Worm (Caenorhabditis elegans) whole organism, late embryonic: Measurements from ENCODE around the gene tnt-3.
A peak's percentile ranks its signal among the peaks of the same experiment; 100 is the strongest.

Source experiments
- C38D4.7 ChIP-seq: fragments of 200-800 bp; sonication (Bioruptor generic); optimal IDR thresholded peaks from 2 replicates; lab custom pipeline; 2018; ENCODE audit warnings: mild to moderate bottlenecking, missing genetic modification characterization, moderate library complexity, missing compliant biosample characterization
- F13H6.1 ChIP-seq: sonication (generic microtip); optimal IDR thresholded peaks from 2 replicates; lab custom pipeline; 2016; ENCODE audit warnings: missing genetic modification characterization, missing compliant biosample characterization
- K02D7.2 ChIP-seq: sonication (generic microtip); optimal IDR thresholded peaks from 2 replicates; lab custom pipeline; 2017; ENCODE audit warnings: mild to moderate bottlenecking, missing genetic modification characterization, missing compliant biosample characterization
- K09A11.1 ChIP-seq: sonication (generic microtip); optimal IDR thresholded peaks from 2 replicates; lab custom pipeline; 2017; ENCODE audit warnings: antibody characterized with exemption, mild to moderate bottlenecking, missing genetic modification characterization, missing compliant biosample characterization; ENCODE audit not compliant: insufficient read depth
- Y22D7AL.16 ChIP-seq: sonication (generic microtip); optimal IDR thresholded peaks from 2 replicates; lab custom pipeline; 2016; ENCODE audit warnings: missing genetic modification characterization, missing compliant biosample characterization
- ahr-1 ChIP-seq: sonication (generic microtip); optimal IDR thresholded peaks from 2 replicates; lab custom pipeline; 2016; ENCODE audit warnings: missing genetic modification characterization, missing compliant biosample characterization
- ceh-14 ChIP-seq: sonication (generic microtip); optimal IDR thresholded peaks from 2 replicates; lab custom pipeline; 2016; ENCODE audit warnings: missing genotype, missing genetic modification characterization, missing compliant biosample characterization
- ceh-19 ChIP-seq: fragments of 200-800 bp; sonication (Bioruptor generic); optimal IDR thresholded peaks from 2 replicates; lab custom pipeline; 2018; ENCODE audit warnings: mild to moderate bottlenecking, missing genetic modification characterization, missing compliant biosample characterization
- ceh-24 ChIP-seq: sonication (generic microtip); optimal IDR thresholded peaks from 2 replicates; lab custom pipeline; 2016; ENCODE audit warnings: mild to moderate bottlenecking, missing genetic modification characterization, missing compliant biosample characterization
- ceh-30 ChIP-seq: fragments of 150-350 bp; optimal IDR thresholded peaks from 2 replicates; lab custom pipeline; 2014; ENCODE audit warnings: missing biosample characterization, missing genetic modification characterization
- ceh-31 ChIP-seq: sonication (generic microtip); optimal IDR thresholded peaks from 2 replicates; lab custom pipeline; 2016; ENCODE audit warnings: missing genetic modification characterization, missing compliant biosample characterization
- ceh-45 ChIP-seq: fragments of 200-800 bp; sonication (Bioruptor generic); IDR thresholded peaks from 2 replicates; pipeline ENCODE4 v1.3.6; 2022; ENCODE audit warnings: missing genetic modification reagents, missing genetic modification characterization, missing compliant biosample characterization
- ceh-6 ChIP-seq: fragments of 200-800 bp; sonication (Bioruptor generic); optimal IDR thresholded peaks from 2 replicates; lab custom pipeline; 2018; ENCODE audit warnings: mild to moderate bottlenecking, missing genetic modification characterization, missing compliant biosample characterization
- ceh-9 ChIP-seq: sonication (generic microtip); optimal IDR thresholded peaks from 2 replicates; lab custom pipeline; 2016; ENCODE audit warnings: mild to moderate bottlenecking, missing genetic modification characterization, inconsistent platforms, missing compliant biosample characterization
- dmd-4 ChIP-seq: sonication (generic microtip); optimal IDR thresholded peaks from 2 replicates; lab custom pipeline; 2016; ENCODE audit warnings: borderline replicate concordance, missing genetic modification characterization, missing compliant biosample characterization
- elt-2 ChIP-seq: sonication (generic microtip); optimal IDR thresholded peaks from 2 replicates; lab custom pipeline; 2016; ENCODE audit warnings: missing genetic modification reagents, missing genetic modification characterization, missing compliant biosample characterization
- ets-4 ChIP-seq: sonication (generic microtip); optimal IDR thresholded peaks from 2 replicates; lab custom pipeline; 2016; ENCODE audit warnings: missing genetic modification characterization, missing compliant biosample characterization
- fax-1 ChIP-seq: sonication (generic microtip); optimal IDR thresholded peaks from 2 replicates; lab custom pipeline; 2016; ENCODE audit warnings: missing genotype, missing genetic modification characterization, missing compliant biosample characterization
- fkh-10 ChIP-seq: fragments of 150-350 bp; optimal IDR thresholded peaks from 2 replicates; lab custom pipeline; 2014; ENCODE audit warnings: missing biosample characterization, missing genetic modification reagents, missing genetic modification characterization
- gmeb-2 ChIP-seq: sonication (generic microtip); optimal IDR thresholded peaks from 2 replicates; lab custom pipeline; 2016; ENCODE audit warnings: missing genetic modification characterization, inconsistent platforms, missing compliant biosample characterization
- hlh-13 ChIP-seq: fragments of 200-800 bp; sonication (Bioruptor generic); optimal IDR thresholded peaks from 2 replicates; lab custom pipeline; 2018; ENCODE audit warnings: mild to moderate bottlenecking, missing genetic modification characterization, missing compliant biosample characterization
- hlh-6 ChIP-seq: sonication (generic microtip); optimal IDR thresholded peaks from 2 replicates; lab custom pipeline; 2016; ENCODE audit warnings: missing genotype, missing genetic modification characterization, missing compliant biosample characterization
- mec-3 ChIP-seq: sonication (generic microtip); optimal IDR thresholded peaks from 2 replicates; lab custom pipeline; 2016; ENCODE audit warnings: borderline replicate concordance, missing genetic modification characterization, missing compliant biosample characterization
- nhr-232 ChIP-seq: sonication (generic microtip); optimal IDR thresholded peaks from 2 replicates; lab custom pipeline; 2016; ENCODE audit warnings: missing genetic modification characterization, missing compliant biosample characterization
- npax-4 ChIP-seq: sonication (generic microtip); optimal IDR thresholded peaks from 2 replicates; lab custom pipeline; 2016; ENCODE audit warnings: missing genetic modification characterization, missing compliant biosample characterization
- odd-2 ChIP-seq: sonication (generic microtip); optimal IDR thresholded peaks from 2 replicates; lab custom pipeline; 2017; ENCODE audit warnings: antibody characterized with exemption, mild to moderate bottlenecking, missing genetic modification characterization, missing compliant biosample characterization
- pag-3 ChIP-seq: sonication (generic microtip); optimal IDR thresholded peaks from 2 replicates; lab custom pipeline; 2016; ENCODE audit warnings: missing compliant biosample characterization, missing genetic modification characterization, borderline replicate concordance
- pat-9 ChIP-seq: fragments of 200-800 bp; sonication (Bioruptor generic); optimal IDR thresholded peaks from 2 replicates; lab custom pipeline; 2018; ENCODE audit warnings: mild to moderate bottlenecking, missing genetic modification characterization, moderate library complexity, missing compliant biosample characterization
- pax-1 ChIP-seq: fragments of 150-350 bp; optimal IDR thresholded peaks from 2 replicates; lab custom pipeline; 2014; ENCODE audit warnings: missing biosample characterization, missing genetic modification characterization
- pha-2 ChIP-seq: sonication (generic microtip); optimal IDR thresholded peaks from 2 replicates; lab custom pipeline; 2017; ENCODE audit warnings: mild to moderate bottlenecking, missing genetic modification characterization, missing compliant biosample characterization
- pha-4 ChIP-seq: fragments of 150-350 bp; optimal IDR thresholded peaks from 2 replicates; lab custom pipeline; 2018; ENCODE audit warnings: missing biosample characterization, missing genetic modification reagents, missing genetic modification characterization
- ref-2 ChIP-seq: sonication (generic microtip); optimal IDR thresholded peaks from 2 replicates; lab custom pipeline; 2016; ENCODE audit warnings: missing genetic modification characterization, missing compliant biosample characterization
- sdc-2 ChIP-seq: sonication (generic microtip); optimal IDR thresholded peaks from 2 replicates; lab custom pipeline; 2016; ENCODE audit warnings: missing genotype, missing genetic modification characterization, missing compliant biosample characterization
- sox-4 ChIP-seq: sonication (generic microtip); optimal IDR thresholded peaks from 2 replicates; lab custom pipeline; 2017; ENCODE audit warnings: mild to moderate bottlenecking, missing genetic modification characterization, inconsistent platforms, missing compliant biosample characterization
- ttx-3 ChIP-seq: sonication (generic microtip); optimal IDR thresholded peaks from 2 replicates; lab custom pipeline; 2016; ENCODE audit warnings: missing genetic modification reagents, missing genetic modification characterization, missing compliant biosample characterization
- unc-3 ChIP-seq, 2 experiments: fragments of 200-800 bp in 1 of 2; sonication (Bioruptor generic) in 1 of 2; sonication (generic microtip) in 1 of 2; conservative IDR thresholded peaks in 1 of 2; optimal IDR thresholded peaks in 1 of 2; 2 replicates each; pipeline versions ENCODE4 v1.3.6 to Lab custom; 2016 to 2022; ENCODE audit warnings: missing compliant biosample characterization in 2 of 2, missing genetic modification characterization in 2 of 2, missing genetic modification reagents in 1 of 2
- unc-42 ChIP-seq: sonication (generic microtip); optimal IDR thresholded peaks from 2 replicates; lab custom pipeline; 2016; ENCODE audit warnings: missing genotype, missing genetic modification characterization, missing compliant biosample characterization
- unc-86 ChIP-seq: sonication (generic microtip); optimal IDR thresholded peaks from 2 replicates; lab custom pipeline; 2016; ENCODE audit warnings: missing genetic modification characterization, missing compliant biosample characterization
- zip-5 ChIP-seq: sonication (generic microtip); optimal IDR thresholded peaks from 2 replicates; lab custom pipeline; 2016; ENCODE audit warnings: missing genetic modification characterization, missing compliant biosample characterization

tnt-3 gene

ce11 chrX:7906430-7907014 lies 38.4 kb downstream of the tnt-3 start, which contains the start of gene C39D10.1:
Gene C39D10.1 (plus strand): TSS chrX:7906964.
- no peak for TF ChIP-seq ceh-45 (GFP tag; lab: Robert Waterston, UW)
- TF ChIP-seq F13H6.1 (tag; lab: Kevin White, UChicago) = no peak
- TF ChIP-seq sdc-2 (tag; lab: Kevin White, UChicago) = no peak
- no peak for TF ChIP-seq ahr-1 (tag; lab: Kevin White, UChicago)
- no peak for TF ChIP-seq unc-3 (GFP tag; conservative IDR thresholded peaks at IDR 0.05; lab: Robert Waterston, UW)
- TF ChIP-seq unc-3 (tag; optimal IDR thresholded peaks at IDR 0.05; lab: Kevin White, UChicago) = no peak
- TF ChIP-seq nhr-232 (tag; lab: Kevin White, UChicago) = no peak
- TF ChIP-seq pha-2 (tag; lab: Kevin White, UChicago) = no peak
- no peak for TF ChIP-seq unc-86
- TF ChIP-seq ceh-24 = no peak
- no peak for TF ChIP-seq pat-9 (tag; lab: Kevin White, UChicago)
- no peak for TF ChIP-seq ceh-6 (GFP tag; lab: Kevin White, UChicago)
- no peak for TF ChIP-seq ets-4 (tag; lab: Kevin White, UChicago)
- TF ChIP-seq odd-2 (tag; lab: Kevin White, UChicago) = no peak
- TF ChIP-seq K02D7.2 (tag; lab: Kevin White, UChicago) = no peak
- no peak for TF ChIP-seq ceh-31 (tag; lab: Kevin White, UChicago)
- no peak for TF ChIP-seq ceh-19 (GFP tag; lab: Kevin White, UChicago)
- no peak for TF ChIP-seq pax-1
- TF ChIP-seq zip-5 = no peak

- TF ChIP-seq ref-2 (tag; lab: Kevin White, UChicago) = no peak
- no peak for TF ChIP-seq F13H6.1 (tag; lab: Kevin White, UChicago)
- TF ChIP-seq ets-4 (tag; lab: Kevin White, UChicago) = no peak
- TF ChIP-seq hlh-13 = no peak
- TF ChIP-seq gmeb-2 (tag; lab: Kevin White, UChicago) = no peak
- no peak for TF ChIP-seq ceh-45 (GFP tag; lab: Robert Waterston, UW)
- TF ChIP-seq odd-2 (tag; lab: Kevin White, UChicago) = no peak
- TF ChIP-seq mec-3 (tag; lab: Kevin White, UChicago) = no peak
- no peak for TF ChIP-seq unc-42 (tag; lab: Kevin White, UChicago)
- TF ChIP-seq C38D4.7 (GFP tag; lab: Kevin White, UChicago) = no peak
- no peak for TF ChIP-seq sox-4 (tag; lab: Kevin White, UChicago)
- no peak for TF ChIP-seq Y22D7AL.16 (tag; lab: Kevin White, UChicago)
- TF ChIP-seq fax-1 (tag; lab: Kevin White, UChicago) = no peak
- no peak for TF ChIP-seq K02D7.2 (tag; lab: Kevin White, UChicago)
- no peak for TF ChIP-seq zip-5
Measured at ce11 chrX:7902976-7903375, 41.9 kb downstream of the tnt-3 start, which contains the start of gene C39D10.11. Gene C39D10.11 (plus strand): TSS chrX:7903276.

- no peak for TF ChIP-seq ttx-3 (tag; lab: Kevin White, UChicago)
- no peak for TF ChIP-seq ceh-9 (tag; lab: Kevin White, UChicago)
- TF ChIP-seq dmd-4 (tag; lab: Kevin White, UChicago) = no peak
- no peak for TF ChIP-seq ceh-30 (tag; lab: Kevin White, UChicago)
- peak; percentile 7 for TF ChIP-seq elt-2 (tag; lab: Kevin White, UChicago)
Measured at ce11 chrX:7901840-7902239, 43.1 kb downstream of the tnt-3 start.

ce11 chrX:7900180-7900579 lies 44.7 kb downstream of the tnt-3 start:
- no peak for TF ChIP-seq fax-1 (tag; lab: Kevin White, UChicago)
- TF ChIP-seq mec-3 (tag; lab: Kevin White, UChicago) = no peak
- TF ChIP-seq pag-3 (tag; lab: Kevin White, UChicago) = no peak
- no peak for TF ChIP-seq unc-86
- TF ChIP-seq ceh-24 = no peak
- TF ChIP-seq hlh-6 (tag; lab: Kevin White, UChicago) = no peak
- no peak for TF ChIP-seq K09A11.1 (tag; lab: Kevin White, UChicago)
- no peak for TF ChIP-seq unc-3 (GFP tag; conservative IDR thresholded peaks at IDR 0.05; lab: Robert Waterston, UW)
- no peak for TF ChIP-seq unc-3 (tag; optimal IDR thresholded peaks at IDR 0.05; lab: Kevin White, UChicago)
- no peak for TF ChIP-seq ceh-14 (tag; lab: Kevin White, UChicago)
- TF ChIP-seq npax-4 (tag; lab: Kevin White, UChicago) = no peak
- TF ChIP-seq ceh-30 (tag; lab: Kevin White, UChicago) = no peak
- TF ChIP-seq pha-4 (tag; lab: Kevin White, UChicago) = no peak
- TF ChIP-seq fkh-10 (GFP tag; lab: Kevin White, UChicago) = no peak
